Worm (Caenorhabditis elegans) whole organism, L4 larva: ENCODE measurements around the gene ZK180.8.

Experiments used
- F37D6.2 ChIP-seq: sonication (generic microtip); optimal IDR thresholded peaks from 2 replicates; lab custom pipeline; 2016; ENCODE audit warnings: mild to moderate bottlenecking, missing genetic modification characterization, missing compliant biosample characterization
- F44E2.7 ChIP-seq: fragments of 200-800 bp; sonication (Bioruptor generic); IDR thresholded peaks from 2 replicates; pipeline ENCODE4 v2.1.2; 2022; ENCODE audit warnings: missing genetic modification characterization, missing compliant biosample characterization
- R02D3.7 ChIP-seq: fragments of 150-350 bp; sonication (generic microtip); optimal IDR thresholded peaks from 3 replicates; lab custom pipeline; 2014; ENCODE audit warnings: missing biosample characterization, missing genetic modification characterization
- T20F7.1 ChIP-seq: fragments of 200-800 bp; sonication (Bioruptor generic); optimal IDR thresholded peaks from 2 replicates; lab custom pipeline; 2018; ENCODE audit warnings: mild to moderate bottlenecking, missing genetic modification characterization, missing compliant biosample characterization
- T26A8.4 ChIP-seq: fragments of 200-800 bp; sonication (Bioruptor generic); IDR thresholded peaks from 2 replicates; pipeline ENCODE4 v1.3.6; 2022; ENCODE audit warnings: missing genetic modification characterization, missing compliant biosample characterization
- Y48G9A.11 ChIP-seq: fragments of 200-800 bp; sonication (Bioruptor generic); IDR thresholded peaks from 2 replicates; pipeline ENCODE4 v1.3.6; 2022; ENCODE audit warnings: missing genetic modification reagents, missing genetic modification characterization, missing compliant biosample characterization
- Y75B8A.6 ChIP-seq: fragments of 200-800 bp; sonication (Bioruptor generic); IDR thresholded peaks from 2 replicates; pipeline ENCODE4 v1.3.6; 2022; ENCODE audit warnings: missing genetic modification reagents, missing genetic modification characterization, missing compliant biosample characterization
- ZK337.2 ChIP-seq: fragments of 200-800 bp; sonication (Bioruptor generic); IDR thresholded peaks from 2 replicates; pipeline ENCODE4 v1.3.6; 2022; ENCODE audit warnings: missing genetic modification reagents, missing genetic modification characterization, missing compliant biosample characterization
- aha-1 ChIP-seq: fragments of 150-350 bp; peaks from one replicate; lab custom pipeline; 2014; ENCODE audit warnings: missing biosample characterization, missing genetic modification characterization
- arid-1 ChIP-seq: fragments of 200-800 bp; sonication (Bioruptor generic); conservative IDR thresholded peaks from 2 replicates; pipeline ENCODE4 v1.3.6; 2022; ENCODE audit warnings: missing genetic modification reagents, missing genetic modification characterization, missing compliant biosample characterization
- ceh-32 ChIP-seq: sonication (generic microtip); optimal IDR thresholded peaks from 2 replicates; lab custom pipeline; 2016; ENCODE audit warnings: mild to moderate bottlenecking, missing genetic modification characterization, missing compliant biosample characterization; ENCODE audit not compliant: poor library complexity
- ceh-44 ChIP-seq: fragments of 200-800 bp; sonication (Bioruptor generic); IDR thresholded peaks from 2 replicates; pipeline ENCODE4 v1.3.6; 2022; ENCODE audit warnings: missing genetic modification reagents, missing genetic modification characterization, missing compliant biosample characterization
- cey-2 ChIP-seq: sonication (generic microtip); optimal IDR thresholded peaks from 3 replicates; lab custom pipeline; 2017; ENCODE audit warnings: missing genetic modification characterization, mild to moderate bottlenecking, missing compliant biosample characterization, antibody characterized with exemption, borderline replicate concordance; ENCODE audit not compliant: insufficient read depth
- daf-19 ChIP-seq: fragments of 200-800 bp; sonication (Bioruptor generic); conservative IDR thresholded peaks from 2 replicates; pipeline ENCODE4 v1.3.6; 2022; ENCODE audit warnings: missing genetic modification characterization, missing compliant biosample characterization
- dmd-8 ChIP-seq: fragments of 200-800 bp; sonication (Bioruptor generic); IDR thresholded peaks from 2 replicates; pipeline ENCODE4 v1.3.6; 2022; ENCODE audit warnings: missing genetic modification characterization, missing compliant biosample characterization
- dmd-9 ChIP-seq: fragments of 200-800 bp; sonication (Bioruptor generic); IDR thresholded peaks from 2 replicates; pipeline ENCODE4 v1.3.6; 2022; ENCODE audit warnings: missing genetic modification reagents, missing genetic modification characterization, missing compliant biosample characterization
- dpl-1 ChIP-seq: fragments of 150-350 bp; optimal IDR thresholded peaks from 2 replicates; lab custom pipeline; 2014; ENCODE audit warnings: missing biosample characterization, missing genetic modification reagents, missing genetic modification characterization
- dve-1 ChIP-seq: sonication (generic microtip); optimal IDR thresholded peaks from 2 replicates; lab custom pipeline; 2017; ENCODE audit warnings: antibody characterized with exemption, mild to moderate bottlenecking, missing genetic modification characterization, missing compliant biosample characterization; ENCODE audit not compliant: insufficient read depth
- egl-27 ChIP-seq: sonication (generic microtip); optimal IDR thresholded peaks from 3 replicates; lab custom pipeline; 2017; ENCODE audit warnings: missing biosample characterization, missing genetic modification reagents, missing genetic modification characterization
- fos-1 ChIP-seq: fragments of 150-350 bp; optimal IDR thresholded peaks from 2 replicates; lab custom pipeline; 2014; ENCODE audit warnings: missing biosample characterization, missing genetic modification characterization
- hlh-11 ChIP-seq: fragments of 200-800 bp; sonication (Bioruptor generic); optimal IDR thresholded peaks from 2 replicates; lab custom pipeline; 2018; ENCODE audit warnings: mild to moderate bottlenecking, missing genetic modification characterization, missing compliant biosample characterization
- lim-7 ChIP-seq: fragments of 200-800 bp; sonication (Bioruptor generic); IDR thresholded peaks from 2 replicates; pipeline ENCODE4 v1.3.6; 2022; ENCODE audit warnings: missing genetic modification characterization, missing compliant biosample characterization
- lin-1 ChIP-seq: fragments of 200-800 bp; sonication (Bioruptor generic); IDR thresholded peaks from 2 replicates; pipeline ENCODE4 v1.3.6; 2022; ENCODE audit warnings: missing genetic modification reagents, missing genetic modification characterization, missing compliant biosample characterization
- lin-13 ChIP-seq: fragments of 150-350 bp; optimal IDR thresholded peaks from 2 replicates; lab custom pipeline; 2014; ENCODE audit warnings: missing biosample characterization, missing genetic modification reagents, missing genetic modification characterization
- lin-15B ChIP-seq: fragments of 150-350 bp; sonication (generic microtip); optimal IDR thresholded peaks from 3 replicates; lab custom pipeline; 2014; ENCODE audit warnings: missing biosample characterization, missing genetic modification characterization
- lin-29 ChIP-seq: fragments of 200-800 bp; sonication (Bioruptor generic); IDR thresholded peaks from 2 replicates; pipeline ENCODE4 v1.3.6; 2022; ENCODE audit warnings: missing genetic modification reagents, missing genetic modification characterization, missing compliant biosample characterization
- lir-3 ChIP-seq: sonication (generic microtip); optimal IDR thresholded peaks from 2 replicates; lab custom pipeline; 2016; ENCODE audit warnings: mild to moderate bottlenecking, missing genetic modification characterization, missing compliant biosample characterization
- lsy-2 ChIP-seq, 2 experiments: fragments of 150-350 bp in 1 of 2; sonication (generic microtip) in 1 of 2; optimal IDR thresholded peaks; 2 replicates each; lab custom pipeline; 2014 to 2017; ENCODE audit warnings: missing biosample characterization in 2 of 2, missing genetic modification characterization in 2 of 2
- mdl-1 ChIP-seq, 2 experiments: fragments of 150-350 bp in 1 of 2; sonication (generic microtip) in 1 of 2; optimal IDR thresholded peaks; 2 replicates each; lab custom pipeline; 2014 to 2017; ENCODE audit warnings: missing biosample characterization in 2 of 2, missing genetic modification characterization in 2 of 2
- mep-1 ChIP-seq: fragments of 150-350 bp; sonication (generic microtip); optimal IDR thresholded peaks from 3 replicates; lab custom pipeline; 2014; ENCODE audit warnings: missing biosample characterization, missing genetic modification characterization
- mxl-2 ChIP-seq: fragments of 200-800 bp; sonication (Bioruptor generic); conservative IDR thresholded peaks from 2 replicates; pipeline ENCODE4 v1.3.6; 2022; ENCODE audit warnings: missing genetic modification reagents, missing genetic modification characterization, missing compliant biosample characterization
- nhr-10 ChIP-seq: fragments of 150-350 bp; optimal IDR thresholded peaks from 2 replicates; lab custom pipeline; 2014; ENCODE audit warnings: missing biosample characterization, missing genetic modification characterization
- nhr-111 ChIP-seq: fragments of 200-800 bp; sonication (Bioruptor generic); optimal IDR thresholded peaks from 2 replicates; lab custom pipeline; 2018; ENCODE audit warnings: mild to moderate bottlenecking, missing genetic modification characterization, missing compliant biosample characterization
- nhr-25 ChIP-seq: sonication (generic microtip); optimal IDR thresholded peaks from 2 replicates; lab custom pipeline; 2017; ENCODE audit warnings: missing genetic modification characterization, mild to moderate bottlenecking, missing compliant biosample characterization, antibody characterized with exemption, moderate library complexity, borderline replicate concordance; ENCODE audit not compliant: insufficient read depth
- php-3 ChIP-seq: fragments of 200-800 bp; sonication (Bioruptor generic); IDR thresholded peaks from 2 replicates; pipeline ENCODE4 v1.3.6; 2022; ENCODE audit warnings: missing genetic modification reagents, missing genetic modification characterization, missing compliant biosample characterization
- pqm-1 ChIP-seq: sonication (generic microtip); optimal IDR thresholded peaks from 2 replicates; lab custom pipeline; 2017; ENCODE audit warnings: missing biosample characterization, missing genetic modification characterization
- rbr-2 ChIP-seq: sonication (generic microtip); optimal IDR thresholded peaks from 2 replicates; lab custom pipeline; 2016; ENCODE audit warnings: missing genotype, missing genetic modification characterization, missing compliant biosample characterization
- saeg-2 ChIP-seq: fragments of 200-800 bp; sonication (Bioruptor generic); IDR thresholded peaks from 2 replicates; pipeline ENCODE4 v1.3.6; 2022; ENCODE audit warnings: missing genetic modification reagents, missing genetic modification characterization, missing compliant biosample characterization
- snpc-1.2 ChIP-seq: fragments of 200-800 bp; sonication (Bioruptor generic); IDR thresholded peaks from 2 replicates; pipeline ENCODE4 v1.3.6; 2022; ENCODE audit warnings: missing genetic modification reagents, missing genetic modification characterization, missing compliant biosample characterization
- tag-97 ChIP-seq: fragments of 200-800 bp; sonication (Bioruptor generic); IDR thresholded peaks from 2 replicates; pipeline ENCODE4 v1.3.6; 2022; ENCODE audit warnings: missing genetic modification characterization, missing compliant biosample characterization
- tra-1 ChIP-seq: fragments of 200-800 bp; sonication (Bioruptor generic); IDR thresholded peaks from 2 replicates; pipeline ENCODE4 v1.3.6; 2022; ENCODE audit warnings: missing genetic modification reagents, missing genetic modification characterization, missing compliant biosample characterization
- unc-130 ChIP-seq: sonication (generic microtip); optimal IDR thresholded peaks from 2 replicates; lab custom pipeline; 2016; ENCODE audit warnings: missing genetic modification reagents, missing genetic modification characterization, missing compliant biosample characterization
- unc-62 ChIP-seq, 3 experiments: fragments of 150-350 bp in 1 of 3; sonication (generic microtip); optimal IDR thresholded peaks in 2 of 3; peaks in 1 of 3; 1 replicate in 1 of 3; 2 replicates in 2 of 3; lab custom pipeline; 2014 to 2017; ENCODE audit warnings: missing biosample characterization in 3 of 3, missing genetic modification characterization in 3 of 3, missing genetic modification reagents in 3 of 3, missing genotype in 1 of 3
- vab-7 ChIP-seq: fragments of 200-800 bp; sonication (Bioruptor generic); IDR thresholded peaks from 2 replicates; pipeline ENCODE4 v1.3.6; 2022; ENCODE audit warnings: missing genetic modification reagents, missing genetic modification characterization, missing compliant biosample characterization
- zfp-3 ChIP-seq: fragments of 200-800 bp; sonication (Bioruptor generic); conservative IDR thresholded peaks from 2 replicates; pipeline ENCODE4 v1.3.6; 2022; ENCODE audit warnings: missing genetic modification reagents, missing genetic modification characterization, missing compliant biosample characterization
- zip-11 ChIP-seq: fragments of 200-800 bp; sonication (Bioruptor generic); IDR thresholded peaks from 2 replicates; pipeline ENCODE4 v1.3.6; 2022; ENCODE audit warnings: missing genetic modification characterization, missing compliant biosample characterization

Gene ZK180.8

ce11 chrIV:4473767-4474166 is 37.8 kb downstream of the ZK180.8 start (continued):
- TF ChIP-seq lim-7 (GFP tag; lab: Robert Waterston, UW), result 0 out of 2 replicates have a peak, but pooled peaks have one; percentile 27
- TF ChIP-seq lin-15B (tag; lab: Kevin White, UChicago), result no peak
- no peak for TF ChIP-seq ceh-32 (tag; lab: Kevin White, UChicago)

ce11 chrIV:4472418-4473173 is 38.9 kb downstream of the ZK180.8 start:
- TF ChIP-seq Y75B8A.6 (GFP tag; lab: Robert Waterston, UW), result peak; percentile 34; the same call in 1 of the 2 replicates
- peak; percentile 44 for TF ChIP-seq mep-1 (tag; lab: Kevin White, UChicago)
- no peak for TF ChIP-seq ZK337.2
- no peak for TF ChIP-seq tag-97 (GFP tag; lab: Robert Waterston, UW)
- TF ChIP-seq vab-7 (GFP tag; lab: Robert Waterston, UW), result no peak
- peak; percentile 36 for TF ChIP-seq dve-1 (tag; lab: Kevin White, UChicago)
- no peak for TF ChIP-seq unc-130 (GFP tag; lab: Kevin White, UChicago)
- peak; percentile 62 for TF ChIP-seq hlh-11 (tag; lab: Kevin White, UChicago)
- no peak for TF ChIP-seq fos-1
- TF ChIP-seq T26A8.4 (GFP tag; lab: Robert Waterston, UW), result peak; percentile 10; the same call in 1 of the 2 replicates
- TF ChIP-seq lin-13, result no peak
- no peak for TF ChIP-seq nhr-10
- 0 out of 2 replicates have a peak, but pooled peaks have one; percentile 46 for TF ChIP-seq tra-1 (GFP tag; lab: Robert Waterston, UW)
- no peak for TF ChIP-seq lin-29 (GFP tag; lab: Robert Waterston, UW)
- TF ChIP-seq nhr-25 (tag; lab: Kevin White, UChicago), result peak; percentile 23
- no peak for TF ChIP-seq saeg-2 (GFP tag; lab: Robert Waterston, UW)
- TF ChIP-seq lin-1, result no peak
- TF ChIP-seq mxl-2 (GFP tag; lab: Robert Waterston, UW), result no peak
- no peak for TF ChIP-seq F37D6.2 (tag; lab: Kevin White, UChicago)
- TF ChIP-seq zip-11, result no peak
- TF ChIP-seq daf-19, result no peak
- TF ChIP-seq aha-1, result peak; percentile 97
- no peak for TF ChIP-seq lsy-2 (tag; optimal IDR thresholded peaks at IDR 0.05; lab: Kevin White, UChicago)
- no peak for TF ChIP-seq nhr-111 (GFP tag; lab: Kevin White, UChicago)
- no peak for TF ChIP-seq pqm-1 (tag; lab: Kevin White, UChicago)
- TF ChIP-seq rbr-2 (tag; lab: Kevin White, UChicago), result no peak
- no peak for TF ChIP-seq dmd-8 (GFP tag; lab: Robert Waterston, UW)
- TF ChIP-seq F44E2.7 (GFP tag; lab: Robert Waterston, UW), result no peak
- TF ChIP-seq cey-2 (tag; lab: Kevin White, UChicago), result no peak
- TF ChIP-seq mdl-1 (tag; optimal IDR thresholded peaks at IDR 0.05; lab: Kevin White, UChicago), result peak in 1 of 2 experiments; percentile 76
- TF ChIP-seq snpc-1.2 (GFP tag; lab: Robert Waterston, UW), result no peak
- TF ChIP-seq unc-62 (GFP tag; optimal IDR thresholded peaks at IDR 0.05 in 1 of 2; lab: Kevin White, UChicago), result peak in 1 of 2 experiments; percentile 98
- no peak for TF ChIP-seq unc-62 (tag; optimal IDR thresholded peaks at IDR 0.05; lab: Kevin White, UChicago)
- no peak for TF ChIP-seq R02D3.7 (tag; lab: Kevin White, UChicago)
- TF ChIP-seq dpl-1 (GFP tag; lab: Kevin White, UChicago), result no peak
- TF ChIP-seq ceh-44 (GFP tag; lab: Robert Waterston, UW), result no peak
- no peak for TF ChIP-seq egl-27 (tag; lab: Kevin White, UChicago)
- no peak for TF ChIP-seq arid-1 (GFP tag; lab: Robert Waterston, UW)
- no peak for TF ChIP-seq T20F7.1 (GFP tag; lab: Kevin White, UChicago)
- no peak for TF ChIP-seq ceh-32 (tag; lab: Kevin White, UChicago)
- no peak for TF ChIP-seq Y48G9A.11 (GFP tag; lab: Robert Waterston, UW)
- TF ChIP-seq lir-3 (tag; lab: Kevin White, UChicago), result no peak
- TF ChIP-seq php-3 (GFP tag; lab: Robert Waterston, UW), result no peak; the same call in 1 of the 2 replicates
- TF ChIP-seq zfp-3 (GFP tag; lab: Robert Waterston, UW), result no peak
- TF ChIP-seq dmd-9, result peak; percentile 60; the same call in 1 of the 2 replicates
